Worm (Caenorhabditis elegans): ENCODE results near the gene C53D6.10.

The C53D6.10 gene

ce11 chrIV:9063518-9063917, 29.3 kb upstream of the C53D6.10 start:
- TF ChIP-seq cebp-1 (GFP tag; IDR thresholded peaks at IDR 0.05) = no peak
- TF ChIP-seq cebp-1 (tag; optimal IDR thresholded peaks at IDR 0.05) = peak; percentile 25
- TF ChIP-seq nfya-1 (tag; optimal IDR thresholded peaks at IDR 0.05; ENCODE audit: borderline replicate concordance, insufficient read depth) = no peak

ce11 chrIV:9053403-9053802, 19.2 kb upstream of the C53D6.10 start:
- TF ChIP-seq mel-28 (tag; optimal IDR thresholded peaks at IDR 0.05; ENCODE audit: borderline replicate concordance) (no peak), ceh-27 (GFP tag; optimal IDR thresholded peaks at IDR 0.05) (no peak), ztf-25 (GFP tag; IDR thresholded peaks at IDR 0.05) (no peak), ekl-4 (GFP tag; IDR thresholded peaks at IDR 0.05) (no peak), F10E7.11 (tag; optimal IDR thresholded peaks at IDR 0.05) (no peak), B0035.1 (tag; optimal IDR thresholded peaks at IDR 0.05) (no peak), chd-7 (tag; optimal IDR thresholded peaks at IDR 0.05) (no peak), lin-35 (GFP tag; optimal IDR thresholded peaks at IDR 0.05) (no peak), Y79H2A.3 (GFP tag; conservative IDR thresholded peaks at IDR 0.05) (no peak), F22D6.2 (tag; optimal IDR thresholded peaks at IDR 0.05) (no peak)

ce11 chrIV:9051510-9052175, 17.4 kb upstream of the C53D6.10 start:
- TF ChIP-seq aptf-2 (GFP tag; conservative IDR thresholded peaks at IDR 0.05) = no peak
- no peak for TF ChIP-seq F37B4.10 (GFP tag; IDR thresholded peaks at IDR 0.05)
- no peak for TF ChIP-seq lsl-1 (GFP tag; optimal IDR thresholded peaks at IDR 0.05)
- no peak for TF ChIP-seq nfya-2 (GFP tag; IDR thresholded peaks at IDR 0.05)
- no peak for TF ChIP-seq cebp-2 (GFP tag; IDR thresholded peaks at IDR 0.05)
- no peak for TF ChIP-seq Y95B8A.8 (GFP tag; IDR thresholded peaks at IDR 0.05)
- TF ChIP-seq hmg-1.2 (GFP tag; IDR thresholded peaks at IDR 0.05) = no peak
- no peak for TF ChIP-seq ztf-6 (GFP tag; IDR thresholded peaks at IDR 0.05)
- no peak for TF ChIP-seq hlh-12 (tag; optimal IDR thresholded peaks at IDR 0.05)
- no peak for TF ChIP-seq bed-2 (GFP tag; IDR thresholded peaks at IDR 0.05)
- no peak for TF ChIP-seq T07F8.4 (tag; optimal IDR thresholded peaks at IDR 0.05)
- no peak for TF ChIP-seq ceh-40 (GFP tag; IDR thresholded peaks at IDR 0.05)

- TF ChIP-seq snpc-3.4 (tag; optimal IDR thresholded peaks at IDR 0.05) (no peak), attf-6 (GFP tag; IDR thresholded peaks at IDR 0.05) (no peak), C06A6.2 (GFP tag; conservative IDR thresholded peaks at IDR 0.05) (no peak), F22D6.2 (tag; optimal IDR thresholded peaks at IDR 0.05) (no peak), let-607 (tag; optimal IDR thresholded peaks at IDR 0.05) (no peak), nfyb-1 (GFP tag; IDR thresholded peaks at IDR 0.05) (no peak), F57C9.4 (tag; optimal IDR thresholded peaks at IDR 0.05) (no peak)
Measured at ce11 chrIV:9051036-9051435, 16.8 kb upstream of the C53D6.10 start.

- TF ChIP-seq lin-40 (tag; optimal IDR thresholded peaks at IDR 0.05) = no peak
- no peak for TF ChIP-seq chd-7 (tag; optimal IDR thresholded peaks at IDR 0.05)
- no peak for TF ChIP-seq madf-3 (GFP tag; IDR thresholded peaks at IDR 0.05)
- TF ChIP-seq K12H6.12 (tag; optimal IDR thresholded peaks at IDR 0.05) = no peak
- no peak for TF ChIP-seq lin-35 (GFP tag; optimal IDR thresholded peaks at IDR 0.05)
- TF ChIP-seq Y95B8A.8 (GFP tag; IDR thresholded peaks at IDR 0.05) = no peak
- no peak for TF ChIP-seq F23B12.7 (tag; optimal IDR thresholded peaks at IDR 0.05; ENCODE audit: insufficient read depth)
- TF ChIP-seq atf-7 (tag; optimal IDR thresholded peaks at IDR 0.05) = no peak
- TF ChIP-seq C17E4.6 (GFP tag; IDR thresholded peaks at IDR 0.05) = no peak
- TF ChIP-seq tbp1 (GFP tag; optimal IDR thresholded peaks at IDR 0.05) = no peak
- no peak for TF ChIP-seq lsy-27 (tag; optimal IDR thresholded peaks at IDR 0.05; ENCODE audit: borderline replicate concordance, insufficient read depth)
- no peak for TF ChIP-seq mcd-1 (GFP tag; IDR thresholded peaks at IDR 0.05)
- no peak for TF ChIP-seq F52B5.7 (tag; optimal IDR thresholded peaks at IDR 0.05)
- no peak for TF ChIP-seq F37B4.10 (GFP tag; IDR thresholded peaks at IDR 0.05)
- TF ChIP-seq ets-4 (GFP tag; optimal IDR thresholded peaks at IDR 0.05) = no peak
Measured at ce11 chrIV:9045252-9045651, 11.0 kb upstream of the C53D6.10 start, which contains the start of gene Y73F4A.1. TSS of gene Y73F4A.1 (minus strand) at chrIV:9045352.

Measured in whole organism, young adult.